Worm (Caenorhabditis elegans): ENCODE data around the gene snu-13.
A peak's percentile ranks its signal among the peaks of the same experiment; 100 is the strongest.

snu-13 gene

ce11 chrII:10658576-10659256, at the start of gene snu-13, which contains the start of gene rsp-7 (continued):
- TF ChIP-seq D2030.7 (GFP tag; IDR thresholded peaks at IDR 0.05) (peak; percentile 22; the same call in 1 of the 2 replicates), sptf-2 (GFP tag; optimal IDR thresholded peaks at IDR 0.05) (no peak), bed-2 (GFP tag; IDR thresholded peaks at IDR 0.05) (no peak), F10E7.11 (tag; optimal IDR thresholded peaks at IDR 0.05) (no peak), chd-7 (tag; optimal IDR thresholded peaks at IDR 0.05) (no peak), hmg-20 (GFP tag; IDR thresholded peaks at IDR 0.05) (no peak), lin-26 (GFP tag; IDR thresholded peaks at IDR 0.05) (no peak), tlf-1 (GFP tag; optimal IDR thresholded peaks at IDR 0.05) (peak; percentile 54), zim-3 (tag; optimal IDR thresholded peaks at IDR 0.05) (no peak), B0336.3 (GFP tag; IDR thresholded peaks at IDR 0.05) (no peak), rcor-1 (GFP tag; IDR thresholded peaks at IDR 0.05) (0 out of 2 replicates have a peak, but pooled peaks have one; percentile 6), akir-1 (GFP tag; optimal IDR thresholded peaks at IDR 0.05) (no peak), mxl-1 (tag; optimal IDR thresholded peaks at IDR 0.05) (no peak), sdz-38 (tag; optimal IDR thresholded peaks at IDR 0.05) (no peak), nhr-27 (tag; optimal IDR thresholded peaks at IDR 0.05) (no peak), nfya-2 (GFP tag; IDR thresholded peaks at IDR 0.05) (no peak), lsy-27 (tag; optimal IDR thresholded peaks at IDR 0.05; ENCODE audit: borderline replicate concordance, insufficient read depth) (no peak), K12H6.12 (tag; optimal IDR thresholded peaks at IDR 0.05) (no peak), lir-1 (GFP tag; conservative IDR thresholded peaks at IDR 0.05) (peak; percentile 48; the same call in 1 of the 2 replicates), attf-6 (GFP tag; IDR thresholded peaks at IDR 0.05) (no peak), cebp-2 (GFP tag; IDR thresholded peaks at IDR 0.05) (no peak), hmg-1.2 (GFP tag; IDR thresholded peaks at IDR 0.05) (peak; percentile 42; the same call in 1 of the 2 replicates), snpc-4 (GFP tag; optimal IDR thresholded peaks at IDR 0.05) (peak; percentile 54), snpc-4 (tag; optimal IDR thresholded peaks at IDR 0.05) (peak in 3 of 4 experiments; percentile 23 to 74 (median 29)), nfya-1 (tag; optimal IDR thresholded peaks at IDR 0.05; ENCODE audit: borderline replicate concordance, insufficient read depth) (no peak), T26A5.8 (tag; optimal IDR thresholded peaks at IDR 0.05) (no peak), let-526 (GFP tag; IDR thresholded peaks at IDR 0.05) (no peak), nhr-90 (tag; optimal IDR thresholded peaks at IDR 0.05) (no peak), Y95B8A.8 (GFP tag; IDR thresholded peaks at IDR 0.05) (no peak), ceh-58 (GFP tag; IDR thresholded peaks at IDR 0.05) (no peak), madf-8 (GFP tag; conservative IDR thresholded peaks at IDR 0.05) (peak; percentile 57), hlh-12 (tag; optimal IDR thresholded peaks at IDR 0.05) (no peak), die-1 (tag; optimal IDR thresholded peaks at IDR 0.05) (no peak), zfh-2 (GFP tag; conservative IDR thresholded peaks at IDR 0.05) (no peak), ztf-18 (tag; optimal IDR thresholded peaks at IDR 0.05) (peak; percentile 3), efl-1 (GFP tag; optimal IDR thresholded peaks at IDR 0.05) (peak; percentile 34), lin-40 (tag; optimal IDR thresholded peaks at IDR 0.05) (peak; percentile 37), ztf-3 (GFP tag; optimal IDR thresholded peaks at IDR 0.05) (no peak), egl-18 (GFP tag; IDR thresholded peaks at IDR 0.05) (no peak), nhr-120 (GFP tag; IDR thresholded peaks at IDR 0.05) (no peak), ceh-91 (GFP tag; IDR thresholded peaks at IDR 0.05) (peak; percentile 68), F49E8.2 (tag; optimal IDR thresholded peaks at IDR 0.05; ENCODE audit: insufficient read depth) (peak; percentile 31), ccch-3 (GFP tag; optimal IDR thresholded peaks at IDR 0.05) (no peak), attf-3 (GFP tag; conservative IDR thresholded peaks at IDR 0.05) (no peak), snpc-1.1 (tag; optimal IDR thresholded peaks at IDR 0.05; ENCODE audit: insufficient read depth) (no peak), pha-4 (tag; optimal IDR thresholded peaks at IDR 0.05) (no peak), hsf-1 (GFP tag; IDR thresholded peaks at IDR 0.05) (no peak), C06A6.2 (GFP tag; conservative IDR thresholded peaks at IDR 0.05) (0 out of 2 replicates have a peak, but pooled peaks have one; percentile 23)

Measured in whole organism, young adult.